Fruit fly (Drosophila melanogaster) whole organism, wandering third instar larva: Measurements from ENCODE around the gene CG1486.

Experiments
- CG32264 ChIP-seq: fragments of 200-800 bp; sonication (Bioruptor generic); optimal IDR thresholded peaks from 2 replicates; lab custom pipeline; 2016; ENCODE audit warnings: missing biosample characterization, missing genetic modification characterization
- Hnf4 ChIP-seq: fragments of 200-800 bp; sonication (Bioruptor generic); optimal IDR thresholded peaks from 2 replicates; lab custom pipeline; 2016; ENCODE audit warnings: missing biosample characterization, mild to moderate bottlenecking, missing genetic modification characterization
- Jra ChIP-seq: sonication (Bioruptor generic); optimal IDR thresholded peaks from 2 replicates; lab custom pipeline; 2016; ENCODE audit warnings: missing biosample characterization, missing genetic modification characterization
- Myc ChIP-seq: fragments of >200 bp; optimal IDR thresholded peaks from 2 replicates; lab custom pipeline; 2017
- Vsx2 ChIP-seq: fragments of 200-300, 225-300 bp; sonication (Bioruptor generic); optimal IDR thresholded peaks from 2 replicates; lab custom pipeline; 2018; ENCODE audit warnings: missing biosample characterization, missing genetic modification characterization; ENCODE audit not compliant: partially characterized antibody
- dsf ChIP-seq: sonication (Bioruptor generic); optimal IDR thresholded peaks from 2 replicates; lab custom pipeline; 2016; ENCODE audit warnings: missing biosample characterization, missing genetic modification characterization, borderline replicate concordance
- lola ChIP-seq: fragments of >200 bp; optimal IDR thresholded peaks from 2 replicates; lab custom pipeline; 2017; ENCODE audit warnings: missing biosample characterization, missing genetic modification characterization
- sage ChIP-seq: fragments of 200-800 bp; sonication (Bioruptor generic); optimal IDR thresholded peaks from 2 replicates; lab custom pipeline; 2016; ENCODE audit warnings: missing biosample characterization, mild to moderate bottlenecking, missing genetic modification characterization

dm6 chrX:21338153-21338552, 14.3 kb downstream of the CG1486 start:
- TF ChIP-seq Hnf4 (GFP tag; lab: Kevin White, UChicago) (no peak), Jra (GFP tag; lab: Kevin White, UChicago) (no peak), CG32264 (GFP tag; lab: Kevin White, UChicago) (no peak), sage (no peak), dsf (GFP tag; lab: Kevin White, UChicago) (no peak), Vsx2 (GFP tag; lab: Kevin White, UChicago) (no peak), Myc (lab: Kevin White, UChicago) (no peak), lola (GFP tag; lab: Kevin White, UChicago) (no peak)
